Worm (Caenorhabditis elegans): ENCODE results near the gene duxl-1.
"Not testable (repeated sequence)": the region's sequence is repeated elsewhere in the genome, so short reads cannot be mapped to it uniquely, and the experiment has no call there.

ce11 chrII:1636392-1636791 is 27.1 kb upstream of the duxl-1 start, which contains the start of gene srg-20:
- TF ChIP-seq ceh-14 (tag; optimal IDR thresholded peaks at IDR 0.05); mec-3 (tag; optimal IDR thresholded peaks at IDR 0.05; ENCODE audit: borderline replicate concordance); ceh-22 (tag; optimal IDR thresholded peaks at IDR 0.05); rnt-1 (tag; optimal IDR thresholded peaks at IDR 0.05): not testable (repeated sequence)
